Worm (Caenorhabditis elegans) whole organism, early embryonic: Measurements from ENCODE around the gene K10C2.7.

ENCODE experiments used
- B0310.2 ChIP-seq: sonication (generic microtip); optimal IDR thresholded peaks from 2 replicates; lab custom pipeline; 2016; ENCODE audit warnings: mild to moderate bottlenecking, missing genetic modification characterization, missing compliant biosample characterization
- F13C5.2 ChIP-seq: sonication (generic microtip); optimal IDR thresholded peaks from 2 replicates; lab custom pipeline; 2017; ENCODE audit warnings: mild to moderate bottlenecking, missing genetic modification characterization, inconsistent platforms, missing compliant biosample characterization
- aly-1 ChIP-seq: sonication (generic microtip); optimal IDR thresholded peaks from 2 replicates; lab custom pipeline; 2016; ENCODE audit warnings: missing genetic modification characterization, missing compliant biosample characterization
- ama-1 ChIP-seq: fragments of 150-350 bp; optimal IDR thresholded peaks from 2 replicates; lab custom pipeline; 2014
- ceh-13 ChIP-seq: fragments of 200-800 bp; sonication (Bioruptor generic); optimal IDR thresholded peaks from 2 replicates; lab custom pipeline; 2018; ENCODE audit warnings: mild to moderate bottlenecking, missing genetic modification characterization, missing compliant biosample characterization
- ceh-36 ChIP-seq: sonication (generic microtip); optimal IDR thresholded peaks from 2 replicates; lab custom pipeline; 2016; ENCODE audit warnings: missing genetic modification characterization, inconsistent platforms, missing compliant biosample characterization
- ets-7 ChIP-seq: sonication (generic microtip); optimal IDR thresholded peaks from 2 replicates; lab custom pipeline; 2016; ENCODE audit warnings: missing genotype, missing genetic modification characterization, missing compliant biosample characterization
- flt-1 ChIP-seq: fragments of 200-800 bp; sonication (Bioruptor generic); IDR thresholded peaks from 2 replicates; pipeline ENCODE4 v1.3.6; 2022; ENCODE audit warnings: missing genetic modification characterization, missing compliant biosample characterization
- hmbx-1 ChIP-seq: sonication (generic microtip); optimal IDR thresholded peaks from 2 replicates; lab custom pipeline; 2016; ENCODE audit warnings: mild to moderate bottlenecking, missing genetic modification characterization, missing compliant biosample characterization
- hmg-4 ChIP-seq: fragments of 200-800 bp; sonication (Bioruptor generic); optimal IDR thresholded peaks from 2 replicates; lab custom pipeline; 2018; ENCODE audit warnings: mild to moderate bottlenecking, missing genetic modification characterization, missing compliant biosample characterization
- hnd-1 ChIP-seq: sonication (generic microtip); optimal IDR thresholded peaks from 2 replicates; lab custom pipeline; 2016; ENCODE audit warnings: missing genetic modification characterization, missing compliant biosample characterization
- pes-1 ChIP-seq: fragments of 200-800 bp; sonication (Bioruptor generic); IDR thresholded peaks from 2 replicates; pipeline ENCODE4 v1.3.6; 2022; ENCODE audit warnings: missing genetic modification reagents, missing genetic modification characterization, missing compliant biosample characterization
- scrt-1 ChIP-seq: fragments of 200-800 bp; sonication (Bioruptor generic); IDR thresholded peaks from 2 replicates; pipeline ENCODE4 v1.3.6; 2022; ENCODE audit warnings: missing genetic modification characterization, missing compliant biosample characterization
- sea-1 ChIP-seq: fragments of 200-800 bp; sonication (Bioruptor generic); conservative IDR thresholded peaks from 2 replicates; pipeline ENCODE4 v1.3.6; 2022; ENCODE audit warnings: missing genetic modification characterization, missing compliant biosample characterization
- tbx-11 ChIP-seq: fragments of 200-800 bp; sonication (Bioruptor generic); IDR thresholded peaks from 2 replicates; pipeline ENCODE4 v1.3.6; 2022; ENCODE audit warnings: missing genetic modification characterization, missing compliant biosample characterization
- tbx-37 ChIP-seq: fragments of 200-800 bp; sonication (Bioruptor generic); conservative IDR thresholded peaks from 2 replicates; pipeline ENCODE4 v1.3.6; 2022; ENCODE audit warnings: missing genetic modification reagents, missing genetic modification characterization, missing compliant biosample characterization
- tra-4 ChIP-seq: sonication (generic microtip); optimal IDR thresholded peaks from 2 replicates; lab custom pipeline; 2017; ENCODE audit warnings: missing genetic modification characterization, missing compliant biosample characterization

The K10C2.7 gene

ce11 chrX:6412575-6412974 is 30.7 kb downstream of the K10C2.7 start, which contains the start of gene T22E5.1:
Gene T22E5.1, plus strand, starts transcription at chrX:6412875.
- TF ChIP-seq hmg-4 (GFP tag; lab: Kevin White, UChicago) = no peak
- TF ChIP-seq flt-1 (GFP tag; lab: Robert Waterston, UW) = no peak
- no peak for TF ChIP-seq scrt-1
- no peak for TF ChIP-seq ama-1 (lab: Kevin White, UChicago)
- TF ChIP-seq hmbx-1 (tag; lab: Kevin White, UChicago) = no peak
- no peak for TF ChIP-seq tra-4 (tag; lab: Kevin White, UChicago)
- no peak for TF ChIP-seq ceh-13
- no peak for TF ChIP-seq pes-1 (GFP tag; lab: Robert Waterston, UW)
- no peak for TF ChIP-seq ets-7 (tag; lab: Kevin White, UChicago)
- TF ChIP-seq tbx-37 (GFP tag; lab: Robert Waterston, UW) = no peak
- TF ChIP-seq tbx-11 (GFP tag; lab: Robert Waterston, UW) = no peak
- TF ChIP-seq F13C5.2 (tag; lab: Kevin White, UChicago) = no peak
- no peak for TF ChIP-seq ceh-36 (tag; lab: Kevin White, UChicago)
- no peak for TF ChIP-seq sea-1
- no peak for TF ChIP-seq B0310.2
- TF ChIP-seq aly-1 (tag; lab: Kevin White, UChicago) = no peak
- TF ChIP-seq hnd-1 (tag; lab: Kevin White, UChicago) = no peak

- no peak for TF ChIP-seq tra-4 (tag; lab: Kevin White, UChicago)
- TF ChIP-seq hnd-1 (tag; lab: Kevin White, UChicago) = no peak
- TF ChIP-seq F13C5.2 (tag; lab: Kevin White, UChicago) = no peak
These were observed 33.0 kb downstream of the K10C2.7 start, which contains the start of gene mup-2 for ce11 chrX:6410177-6410765. Gene mup-2, minus strand, starts transcription at chrX:6410227.

- TF ChIP-seq ceh-13 (no peak), hnd-1 (tag; lab: Kevin White, UChicago) (no peak), aly-1 (tag; lab: Kevin White, UChicago) (no peak), sea-1 (no peak), scrt-1 (no peak), tbx-37 (GFP tag; lab: Robert Waterston, UW) (no peak), pes-1 (GFP tag; lab: Robert Waterston, UW) (no peak)
These were observed 34.6 kb downstream of the K10C2.7 start for ce11 chrX:6408713-6409112.

ce11 chrX:6408286-6408685 is 35.0 kb downstream of the K10C2.7 start:
- no peak for TF ChIP-seq flt-1 (GFP tag; lab: Robert Waterston, UW)
- TF ChIP-seq ama-1 (lab: Kevin White, UChicago) = no peak
- TF ChIP-seq aly-1 (tag; lab: Kevin White, UChicago) = no peak
- no peak for TF ChIP-seq hnd-1 (tag; lab: Kevin White, UChicago)
- TF ChIP-seq tbx-11 (GFP tag; lab: Robert Waterston, UW) = no peak
- TF ChIP-seq tra-4 (tag; lab: Kevin White, UChicago) = no peak
- no peak for TF ChIP-seq tbx-37 (GFP tag; lab: Robert Waterston, UW)
- TF ChIP-seq ceh-36 (tag; lab: Kevin White, UChicago) = no peak
- no peak for TF ChIP-seq B0310.2
- no peak for TF ChIP-seq F13C5.2 (tag; lab: Kevin White, UChicago)
- TF ChIP-seq hmbx-1 (tag; lab: Kevin White, UChicago) = no peak
- no peak for TF ChIP-seq sea-1
- no peak for TF ChIP-seq pes-1 (GFP tag; lab: Robert Waterston, UW)
- no peak for TF ChIP-seq ceh-13

- TF ChIP-seq F13C5.2 (tag; lab: Kevin White, UChicago) (no peak), sea-1 (no peak), tra-4 (tag; lab: Kevin White, UChicago) (no peak), ets-7 (tag; lab: Kevin White, UChicago) (no peak), pes-1 (GFP tag; lab: Robert Waterston, UW) (no peak), ceh-36 (tag; lab: Kevin White, UChicago) (no peak), hmg-4 (GFP tag; lab: Kevin White, UChicago) (no peak), ceh-13 (no peak), tbx-37 (GFP tag; lab: Robert Waterston, UW) (no peak), hmbx-1 (tag; lab: Kevin White, UChicago) (no peak)
These were observed 35.5 kb downstream of the K10C2.7 start for ce11 chrX:6407805-6408204.

- TF ChIP-seq ceh-13 (no peak), F13C5.2 (tag; lab: Kevin White, UChicago) (no peak), tbx-37 (GFP tag; lab: Robert Waterston, UW) (no peak), tbx-11 (GFP tag; lab: Robert Waterston, UW) (no peak), pes-1 (GFP tag; lab: Robert Waterston, UW) (no peak), B0310.2 (no peak), tra-4 (tag; lab: Kevin White, UChicago) (no peak), sea-1 (no peak), ets-7 (tag; lab: Kevin White, UChicago) (no peak), ama-1 (lab: Kevin White, UChicago) (no peak), ceh-36 (tag; lab: Kevin White, UChicago) (no peak), flt-1 (GFP tag; lab: Robert Waterston, UW) (no peak), scrt-1 (no peak), hnd-1 (tag; lab: Kevin White, UChicago) (no peak)
These were observed 37.4 kb downstream of the K10C2.7 start for ce11 chrX:6405905-6406304.

ce11 chrX:6403122-6403521 is 40.2 kb downstream of the K10C2.7 start, which contains the start of gene glt-4:
Gene glt-4, plus strand, starts transcription at chrX:6403422.
- TF ChIP-seq flt-1 (GFP tag; lab: Robert Waterston, UW) (no peak), hmg-4 (GFP tag; lab: Kevin White, UChicago) (no peak), aly-1 (tag; lab: Kevin White, UChicago) (no peak), pes-1 (GFP tag; lab: Robert Waterston, UW) (no peak), ets-7 (tag; lab: Kevin White, UChicago) (no peak), tbx-11 (GFP tag; lab: Robert Waterston, UW) (no peak), sea-1 (no peak), ceh-13 (no peak), ceh-36 (tag; lab: Kevin White, UChicago) (no peak)
